Worm (Caenorhabditis elegans) whole organism, L3 larva: Measurements from ENCODE around the gene ugt-40.

ENCODE experiments used
- aly-2 ChIP-seq: fragments of 150-350 bp; optimal IDR thresholded peaks from 2 replicates; lab custom pipeline; 2014; ENCODE audit warnings: missing biosample characterization, missing genetic modification characterization
- ama-1 ChIP-seq: fragments of 150-350 bp; optimal IDR thresholded peaks from 2 replicates; lab custom pipeline; 2018
- ceh-16 ChIP-seq: sonication (generic microtip); optimal IDR thresholded peaks from 2 replicates; lab custom pipeline; 2017; ENCODE audit warnings: missing biosample characterization, missing genetic modification characterization
- egl-27 ChIP-seq: sonication (generic microtip); optimal IDR thresholded peaks from 4 replicates; lab custom pipeline; 2017; ENCODE audit warnings: missing biosample characterization, missing genetic modification reagents, missing genetic modification characterization
- elt-1 ChIP-seq: fragments of 150-350 bp; optimal IDR thresholded peaks from 2 replicates; lab custom pipeline; 2014; ENCODE audit warnings: missing biosample characterization, missing genetic modification characterization
- elt-3 ChIP-seq, 3 experiments: fragments of 150-350 bp in 1 of 3; sonication (generic microtip) in 2 of 3; optimal IDR thresholded peaks; 2 replicates in 2 of 3; 4 replicates in 1 of 3; lab custom pipeline; 2014 to 2017; ENCODE audit warnings: missing biosample characterization in 3 of 3, missing genetic modification characterization in 3 of 3
- nhr-76 ChIP-seq: fragments of 150-350 bp; sonication (generic microtip); optimal IDR thresholded peaks from 5 replicates; lab custom pipeline; 2014; ENCODE audit warnings: missing biosample characterization, missing genetic modification characterization
- nhr-77 ChIP-seq: fragments of 150-350 bp; optimal IDR thresholded peaks from 2 replicates; lab custom pipeline; 2014; ENCODE audit warnings: missing biosample characterization, missing genetic modification characterization
- pqm-1 ChIP-seq: fragments of 150-350 bp; optimal IDR thresholded peaks from 2 replicates; lab custom pipeline; 2017; ENCODE audit warnings: missing biosample characterization, missing genetic modification characterization, inconsistent platforms
- snpc-4 ChIP-seq: fragments of 150-350 bp; optimal IDR thresholded peaks from 2 replicates; lab custom pipeline; 2014; ENCODE audit warnings: missing biosample characterization, missing genetic modification characterization
- ztf-11 ChIP-seq: fragments of 150-350 bp; optimal IDR thresholded peaks from 2 replicates; lab custom pipeline; 2014; ENCODE audit warnings: missing biosample characterization, missing genetic modification characterization
- ztf-4 ChIP-seq: fragments of 150-350 bp; optimal IDR thresholded peaks from 2 replicates; lab custom pipeline; 2014; ENCODE audit warnings: missing biosample characterization, missing genetic modification characterization

DNA sequence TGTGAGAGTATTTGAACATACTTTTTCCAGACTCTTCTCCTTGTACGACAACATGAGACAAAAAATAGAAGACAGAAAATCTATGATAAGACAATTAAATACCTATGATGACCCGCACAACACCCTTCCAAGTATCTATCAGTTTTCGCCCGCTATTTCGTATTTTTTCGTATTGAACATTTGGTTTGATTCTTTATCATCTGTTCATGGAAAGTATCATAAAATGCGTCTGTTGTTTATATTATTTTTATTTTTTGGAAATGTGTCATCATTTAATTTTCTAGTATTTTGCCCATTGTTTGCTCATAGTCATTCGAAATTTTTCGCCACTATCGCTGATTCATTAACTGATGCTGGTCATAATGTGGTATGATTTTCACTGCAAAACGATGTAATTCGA, 15.3 kb upstream of the ugt-40 start, which contains the start of gene ugt-39:
- no peak for TF ChIP-seq ztf-4 (tag; lab: Kevin White, UChicago)
- TF ChIP-seq ztf-11 (tag; lab: Kevin White, UChicago) = no peak
- peak; percentile 69 for TF ChIP-seq pqm-1 (tag; lab: Kevin White, UChicago)
- TF ChIP-seq nhr-76 (tag; lab: Kevin White, UChicago) = no peak
- TF ChIP-seq aly-2 = no peak
- TF ChIP-seq nhr-77 (tag; lab: Kevin White, UChicago) = no peak
- no peak for TF ChIP-seq elt-1 (tag; lab: Kevin White, UChicago)
- no peak for TF ChIP-seq snpc-4 (tag; lab: Kevin White, UChicago)
- no peak for TF ChIP-seq elt-3 (tag; optimal IDR thresholded peaks at IDR 0.05; lab: Kevin White, UChicago)
- no peak for TF ChIP-seq ceh-16 (tag; lab: Kevin White, UChicago)
- TF ChIP-seq egl-27 (tag; lab: Kevin White, UChicago) = no peak
- TF ChIP-seq ama-1 (lab: Kevin White, UChicago) = no peak
